Worm (Caenorhabditis elegans): ENCODE results near the gene vab-2.

ce11 chrIV:3805219-3805618, 38.6 kb upstream of the vab-2 start, which contains the start of gene fbxc-47:
- no peak for TF ChIP-seq nhr-120 (GFP tag; IDR thresholded peaks at IDR 0.05)
- no peak for TF ChIP-seq C06A6.2 (GFP tag; conservative IDR thresholded peaks at IDR 0.05)
- no peak for TF ChIP-seq hlh-12 (tag; optimal IDR thresholded peaks at IDR 0.05)
- TF ChIP-seq F57A8.1 (GFP tag; optimal IDR thresholded peaks at IDR 0.05), result no peak
- no peak for TF ChIP-seq bed-1 (GFP tag; IDR thresholded peaks at IDR 0.05)
- TF ChIP-seq Y56A3A.18 (GFP tag; IDR thresholded peaks at IDR 0.05), result no peak
- no peak for TF ChIP-seq dpl-1 (GFP tag; optimal IDR thresholded peaks at IDR 0.05)
- no peak for TF ChIP-seq zim-3 (tag; optimal IDR thresholded peaks at IDR 0.05)
